Fruit fly (Drosophila melanogaster) whole organism, adult: ENCODE data around the gene CG13108.

Source experiments
- CG11617 ChIP-seq: fragments of 200-800 bp; sonication (Bioruptor generic); optimal IDR thresholded peaks from 2 replicates; lab custom pipeline; 2017; ENCODE audit warnings: mild to moderate bottlenecking, missing biosample characterization, missing genetic modification reagents, missing genetic modification characterization
- CG12768 ChIP-seq: fragments of 200-800 bp; sonication (Bioruptor generic); optimal IDR thresholded peaks from 2 replicates; lab custom pipeline; 2017; ENCODE audit warnings: missing biosample characterization, missing genetic modification characterization, mild to moderate bottlenecking, moderate library complexity, missing genetic modification reagents
- CG14711 ChIP-seq: fragments of 200-800 bp; sonication (Bioruptor generic); optimal IDR thresholded peaks from 2 replicates; lab custom pipeline; 2018; ENCODE audit warnings: missing biosample characterization, mild to moderate bottlenecking, missing genetic modification characterization, moderate library complexity
- CG1620 ChIP-seq: fragments of 200-800 bp; sonication (Bioruptor generic); optimal IDR thresholded peaks from 2 replicates; lab custom pipeline; 2016; ENCODE audit warnings: missing biosample characterization, missing genetic modification characterization
- CG33017 ChIP-seq: fragments of 200-800 bp; sonication (Bioruptor generic); optimal IDR thresholded peaks from 2 replicates; lab custom pipeline; 2018; ENCODE audit warnings: missing biosample characterization, mild to moderate bottlenecking, missing genetic modification characterization, moderate library complexity
- CG5204 ChIP-seq: fragments of 200-800 bp; sonication (Bioruptor generic); optimal IDR thresholded peaks from 2 replicates; lab custom pipeline; 2016; ENCODE audit warnings: missing biosample characterization, missing genetic modification characterization
- CG7045 ChIP-seq: fragments of 200-800 bp; sonication (Bioruptor generic); optimal IDR thresholded peaks from 2 replicates; lab custom pipeline; 2017; ENCODE audit warnings: missing biosample characterization, mild to moderate bottlenecking, missing genetic modification characterization
- CG7101 ChIP-seq: fragments of 200-800 bp; sonication (Bioruptor generic); optimal IDR thresholded peaks from 2 replicates; lab custom pipeline; 2018; ENCODE audit warnings: missing biosample characterization, mild to moderate bottlenecking, missing genetic modification characterization, moderate library complexity
- Clk ChIP-seq: fragments of 200-800 bp; sonication (Bioruptor generic); optimal IDR thresholded peaks from 2 replicates; lab custom pipeline; 2017; ENCODE audit warnings: missing biosample characterization, missing genetic modification characterization
- Crg-1 ChIP-seq: fragments of 200-800 bp; sonication (Bioruptor generic); optimal IDR thresholded peaks from 2 replicates; lab custom pipeline; 2016; ENCODE audit warnings: missing biosample characterization, missing genetic modification characterization
- Hr96 ChIP-seq: fragments of 200-800 bp; sonication (Bioruptor generic); optimal IDR thresholded peaks from 2 replicates; lab custom pipeline; 2016; ENCODE audit warnings: missing biosample characterization, missing genetic modification characterization
- Mnt ChIP-seq: fragments of 200-800 bp; sonication (Bioruptor generic); optimal IDR thresholded peaks from 2 replicates; lab custom pipeline; 2016; ENCODE audit warnings: missing biosample characterization, mild to moderate bottlenecking, missing genetic modification characterization
- bab1 ChIP-seq: fragments of 200-800 bp; sonication (Bioruptor generic); optimal IDR thresholded peaks from 3 replicates; lab custom pipeline; 2019; ENCODE audit warnings: missing biosample characterization, mild to moderate bottlenecking, missing genetic modification characterization, moderate library complexity
- cic ChIP-seq: fragments of 200-800 bp; sonication (Bioruptor generic); optimal IDR thresholded peaks from 2 replicates; lab custom pipeline; 2017; ENCODE audit warnings: missing biosample characterization, mild to moderate bottlenecking, missing genetic modification characterization, moderate library complexity
- cnc ChIP-seq, 2 experiments: fragments of >200 bp; optimal IDR thresholded peaks; 2 replicates each; lab custom pipeline; 2017
- kay ChIP-seq: fragments of 200-800 bp; sonication (Bioruptor generic); peaks from one replicate; lab custom pipeline; 2016; ENCODE audit warnings: missing biosample characterization, missing genetic modification characterization, borderline replicate concordance
- ovo ChIP-seq: fragments of 200-800 bp; sonication (Bioruptor generic); optimal IDR thresholded peaks from 2 replicates; lab custom pipeline; 2016; ENCODE audit warnings: missing biosample characterization, missing genetic modification characterization
- pad ChIP-seq: fragments of 200-800 bp; sonication (Bioruptor generic); optimal IDR thresholded peaks from 3 replicates; lab custom pipeline; 2017; ENCODE audit warnings: missing biosample characterization, missing genetic modification characterization, mild to moderate bottlenecking, moderate library complexity, missing genetic modification reagents
- tj ChIP-seq: fragments of 200-800 bp; sonication (Bioruptor generic); optimal IDR thresholded peaks from 3 replicates; lab custom pipeline; 2017; ENCODE audit warnings: missing biosample characterization, mild to moderate bottlenecking, missing genetic modification characterization, moderate library complexity
- toe ChIP-seq: fragments of 200-800 bp; sonication (Bioruptor generic); optimal IDR thresholded peaks from 2 replicates; lab custom pipeline; 2016; ENCODE audit warnings: missing biosample characterization, missing genetic modification characterization

CG13108 gene

DNA sequence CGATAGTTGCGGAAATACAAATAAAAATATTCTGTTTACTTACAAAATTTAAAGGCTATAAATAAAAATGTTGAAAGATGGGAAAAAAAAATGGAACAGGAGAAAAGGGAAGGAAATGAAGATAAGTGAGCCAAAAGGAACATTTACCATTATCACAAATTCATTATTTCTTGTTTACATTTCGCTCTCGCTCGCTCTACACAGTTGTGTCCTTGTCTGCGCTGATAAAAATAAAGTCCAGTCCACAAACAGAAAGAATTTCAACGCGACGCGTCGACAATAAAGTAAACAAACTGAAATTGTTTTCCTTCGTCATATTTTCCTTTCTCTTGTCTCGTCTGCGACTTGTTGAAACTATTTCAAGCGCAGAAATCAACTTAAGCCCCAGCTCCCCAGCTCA is 25.2 kb downstream of the CG13108 start:
- TF ChIP-seq CG14711 (tag; lab: Kevin White, UChicago): no peak
- TF ChIP-seq toe: no peak
- no peak for TF ChIP-seq Clk (GFP tag; lab: Kevin White, UChicago)
- TF ChIP-seq Mnt (GFP tag; lab: Kevin White, UChicago): no peak
- no peak for TF ChIP-seq ovo
- no peak for TF ChIP-seq CG1620
- no peak for TF ChIP-seq Crg-1 (GFP tag; lab: Kevin White, UChicago)
- TF ChIP-seq kay (GFP tag; lab: Kevin White, UChicago): no peak
- TF ChIP-seq CG33017 (tag; lab: Kevin White, UChicago): no peak
- no peak for TF ChIP-seq tj
- no peak for TF ChIP-seq cic (GFP tag; lab: Kevin White, UChicago)
- TF ChIP-seq Hr96 (GFP tag; lab: Kevin White, UChicago): no peak
- no peak for TF ChIP-seq CG7045 (GFP tag; lab: Kevin White, UChicago)
- TF ChIP-seq cnc (optimal IDR thresholded peaks at IDR 0.05; lab: Kevin White, UChicago): no peak
- no peak for TF ChIP-seq CG11617
- no peak for TF ChIP-seq CG5204
- TF ChIP-seq bab1 (GFP tag; lab: Kevin White, UChicago): no peak

- TF ChIP-seq kay (GFP tag; lab: Kevin White, UChicago) (no peak), CG12768 (GFP tag; lab: Kevin White, UChicago) (no peak), pad (GFP tag; lab: Kevin White, UChicago) (no peak), CG7045 (GFP tag; lab: Kevin White, UChicago) (no peak), CG14711 (tag; lab: Kevin White, UChicago) (no peak), ovo (no peak), CG5204 (no peak), CG33017 (tag; lab: Kevin White, UChicago) (no peak), tj (no peak), Clk (GFP tag; lab: Kevin White, UChicago) (no peak), CG7101 (tag; lab: Kevin White, UChicago) (no peak), cnc (optimal IDR thresholded peaks at IDR 0.05; lab: Kevin White, UChicago) (no peak), cic (GFP tag; lab: Kevin White, UChicago) (no peak), Hr96 (GFP tag; lab: Kevin White, UChicago) (no peak), Crg-1 (GFP tag; lab: Kevin White, UChicago) (no peak), CG1620 (no peak), toe (no peak)
These were observed 26.2 kb downstream of the CG13108 start for dm6 chr2L:9190270-9190669.

dm6 chr2L:9192313-9192712 is 28.3 kb downstream of the CG13108 start:
- no peak for TF ChIP-seq CG7045 (GFP tag; lab: Kevin White, UChicago)
- TF ChIP-seq cnc (optimal IDR thresholded peaks at IDR 0.05; lab: Kevin White, UChicago): no peak
- TF ChIP-seq CG14711 (tag; lab: Kevin White, UChicago): no peak
- TF ChIP-seq Mnt (GFP tag; lab: Kevin White, UChicago): no peak

DNA sequence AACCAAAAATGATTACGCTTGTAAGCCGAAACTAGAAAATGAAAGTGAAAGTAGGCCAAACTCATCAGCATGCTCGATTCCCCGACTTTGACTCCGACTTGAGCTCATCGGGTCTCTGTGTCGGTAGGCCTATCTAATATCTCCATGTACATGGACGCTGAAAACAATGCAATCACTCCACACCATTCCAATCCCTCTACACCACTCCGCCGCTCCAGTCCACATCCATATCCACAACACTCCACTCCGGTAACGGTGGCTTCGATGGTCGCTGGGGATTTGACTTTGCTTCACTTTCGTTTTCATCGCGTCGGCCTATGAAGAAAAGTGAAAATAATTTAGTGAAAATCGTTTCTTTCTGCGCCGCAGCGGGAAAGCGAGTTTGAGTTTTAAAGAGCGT is 29.6 kb downstream of the CG13108 start:
- TF ChIP-seq Hr96 (GFP tag; lab: Kevin White, UChicago) (no peak), Clk (GFP tag; lab: Kevin White, UChicago) (no peak), tj (no peak), toe (no peak), pad (GFP tag; lab: Kevin White, UChicago) (no peak), cic (GFP tag; lab: Kevin White, UChicago) (no peak), kay (GFP tag; lab: Kevin White, UChicago) (no peak), CG14711 (tag; lab: Kevin White, UChicago) (no peak), Mnt (GFP tag; lab: Kevin White, UChicago) (no peak), CG12768 (GFP tag; lab: Kevin White, UChicago) (no peak), cnc (optimal IDR thresholded peaks at IDR 0.05; lab: Kevin White, UChicago) (no peak), CG7045 (GFP tag; lab: Kevin White, UChicago) (no peak), Crg-1 (GFP tag; lab: Kevin White, UChicago) (no peak), CG1620 (no peak), CG11617 (no peak)

dm6 chr2L:9194663-9195062 is 30.6 kb downstream of the CG13108 start:
- TF ChIP-seq kay (GFP tag; lab: Kevin White, UChicago) (no peak), CG1620 (no peak), CG11617 (no peak), CG7101 (tag; lab: Kevin White, UChicago) (no peak), Mnt (GFP tag; lab: Kevin White, UChicago) (no peak)

dm6 chr2L:9198340-9198887 is 34.4 kb downstream of the CG13108 start:
- no peak for TF ChIP-seq Crg-1 (GFP tag; lab: Kevin White, UChicago)

dm6 chr2L:9203401-9203800 is 39.4 kb downstream of the CG13108 start:
- peak; percentile 22 for TF ChIP-seq CG7101 (tag; lab: Kevin White, UChicago)
- TF ChIP-seq bab1 (GFP tag; lab: Kevin White, UChicago): peak; percentile 64
- no peak for TF ChIP-seq Crg-1 (GFP tag; lab: Kevin White, UChicago)
- TF ChIP-seq kay (GFP tag; lab: Kevin White, UChicago): peak; percentile 95
- peak; percentile 53 for TF ChIP-seq CG12768 (GFP tag; lab: Kevin White, UChicago)
- peak; percentile 89 for TF ChIP-seq tj
- TF ChIP-seq CG11617: peak; percentile 21
- TF ChIP-seq CG5204: no peak
- TF ChIP-seq cic (GFP tag; lab: Kevin White, UChicago): peak; percentile 72
- peak; percentile 35 for TF ChIP-seq Mnt (GFP tag; lab: Kevin White, UChicago)
- no peak for TF ChIP-seq cnc (optimal IDR thresholded peaks at IDR 0.05; lab: Kevin White, UChicago)
- TF ChIP-seq toe: peak; percentile 11
- peak; percentile 26 for TF ChIP-seq CG33017 (tag; lab: Kevin White, UChicago)
- TF ChIP-seq ovo: peak; percentile 7
- peak; percentile 11 for TF ChIP-seq Clk (GFP tag; lab: Kevin White, UChicago)
- TF ChIP-seq CG1620: no peak
- peak; percentile 8 for TF ChIP-seq pad (GFP tag; lab: Kevin White, UChicago)
- no peak for TF ChIP-seq Hr96 (GFP tag; lab: Kevin White, UChicago)
- no peak for TF ChIP-seq CG7045 (GFP tag; lab: Kevin White, UChicago)
- no peak for TF ChIP-seq CG14711 (tag; lab: Kevin White, UChicago)
